Fruit fly (Drosophila melanogaster): ENCODE results near the gene CG4995.

CG4995 gene

DNA sequence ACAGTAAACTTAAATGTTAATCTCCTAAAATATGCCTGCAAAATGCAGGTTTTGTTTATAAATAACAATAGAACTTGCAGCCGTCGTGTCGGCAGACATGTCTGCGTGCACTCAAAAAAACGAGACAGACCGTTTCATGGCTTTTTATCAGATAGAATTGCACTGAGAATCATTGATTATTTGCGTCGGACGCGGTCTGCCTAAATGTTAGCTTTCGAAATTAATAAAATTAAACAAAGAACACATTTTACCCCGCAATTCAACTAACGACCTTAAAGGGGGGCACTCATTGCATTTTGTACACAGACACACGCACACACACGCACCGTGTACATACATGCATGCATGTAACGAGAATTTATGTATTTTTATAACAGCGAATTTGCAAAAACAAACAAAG lies 45.4 kb upstream of the CG4995 start (continued):
- TF ChIP-seq CG1024 (GFP tag; IDR thresholded peaks at IDR 0.05) (no peak), aop (GFP tag; IDR thresholded peaks at IDR 0.05) (no peak), CG3281 (GFP tag; optimal IDR thresholded peaks at IDR 0.05) (no peak), pros (GFP tag; optimal IDR thresholded peaks at IDR 0.05) (no peak), lilli (GFP tag; optimal IDR thresholded peaks at IDR 0.05) (no peak), Doc3 (GFP tag; IDR thresholded peaks at IDR 0.05; ENCODE audit: partially characterized antibody) (no peak), CG10366 (GFP tag; IDR thresholded peaks at IDR 0.05) (no peak), Oaz (GFP tag; IDR thresholded peaks at IDR 0.05) (no peak), cg (GFP tag; optimal IDR thresholded peaks at IDR 0.05) (peak; percentile 92), CG12659 (GFP tag; optimal IDR thresholded peaks at IDR 0.05) (no peak), CG10321 (GFP tag; IDR thresholded peaks at IDR 0.05) (no peak), az2 (GFP tag; optimal IDR thresholded peaks at IDR 0.05) (peak; percentile 32), Antp (GFP tag; optimal IDR thresholded peaks at IDR 0.05) (peak; percentile 24), hkb (optimal IDR thresholded peaks at IDR 0.05) (no peak), hkb (GFP tag; IDR thresholded peaks at IDR 0.05) (no peak), CG15479 (GFP tag; optimal IDR thresholded peaks at IDR 0.05) (no peak), CG1233 (GFP tag; optimal IDR thresholded peaks at IDR 0.05) (no peak), Sin3A (optimal IDR thresholded peaks at IDR 0.05) (no peak), scrt (GFP tag; optimal IDR thresholded peaks at IDR 0.05) (no peak), CG4282 (GFP tag; optimal IDR thresholded peaks at IDR 0.05) (no peak), CG13123 (GFP tag; optimal IDR thresholded peaks at IDR 0.05) (no peak), CG31441 (GFP tag; IDR thresholded peaks at IDR 0.05) (no peak), Mrtf (GFP tag; IDR thresholded peaks at IDR 0.05) (no peak), ATbp (GFP tag; optimal IDR thresholded peaks at IDR 0.05) (no peak), al (GFP tag; IDR thresholded peaks at IDR 0.05) (no peak), ind (GFP tag; optimal IDR thresholded peaks at IDR 0.05) (peak; percentile 7), CG11504 (tag; optimal IDR thresholded peaks at IDR 0.05) (no peak), Nf-YC (tag; optimal IDR thresholded peaks at IDR 0.05) (no peak), CG12104 (GFP tag; optimal IDR thresholded peaks at IDR 0.05) (no peak), CG8281 (tag; optimal IDR thresholded peaks at IDR 0.05) (no peak), sqz (GFP tag; optimal IDR thresholded peaks at IDR 0.05) (no peak), pum (GFP tag; optimal IDR thresholded peaks at IDR 0.05) (no peak), ttk (GFP tag; IDR thresholded peaks at IDR 0.05) (no peak), Elba2 (GFP tag; optimal IDR thresholded peaks at IDR 0.05) (no peak), CG5953 (GFP tag; IDR thresholded peaks at IDR 0.05) (no peak), ham (GFP tag; IDR thresholded peaks at IDR 0.05) (no peak), CG4617 (GFP tag; optimal IDR thresholded peaks at IDR 0.05; ENCODE audit: borderline replicate concordance) (peak; percentile 0), Dfd (GFP tag; optimal IDR thresholded peaks at IDR 0.05) (no peak), Meics (GFP tag; optimal IDR thresholded peaks at IDR 0.05) (no peak), Scr (GFP tag; IDR thresholded peaks at IDR 0.05; ENCODE audit: partially characterized antibody) (no peak), CG34376 (GFP tag; optimal IDR thresholded peaks at IDR 0.05) (no peak), dysf (GFP tag; IDR thresholded peaks at IDR 0.05) (no peak), CG7271 (tag; optimal IDR thresholded peaks at IDR 0.05) (no peak), so (GFP tag; IDR thresholded peaks at IDR 0.05) (no peak), dimm (GFP tag; IDR thresholded peaks at IDR 0.05) (no peak), CG12744 (GFP tag; optimal IDR thresholded peaks at IDR 0.05) (no peak), CG1647 (GFP tag; optimal IDR thresholded peaks at IDR 0.05) (peak; percentile 36), NfI (GFP tag; optimal IDR thresholded peaks at IDR 0.05) (no peak), CG5180 (GFP tag; optimal IDR thresholded peaks at IDR 0.05) (no peak), CG10462 (GFP tag; optimal IDR thresholded peaks at IDR 0.05) (no peak), Hr39 (optimal IDR thresholded peaks at IDR 0.05) (no peak), gsb (GFP tag; IDR thresholded peaks at IDR 0.05) (no peak), Lpt (GFP tag; optimal IDR thresholded peaks at IDR 0.05) (no peak), ash1 (GFP tag; optimal IDR thresholded peaks at IDR 0.05) (no peak)
